Worm (Caenorhabditis elegans) whole organism, L4 larva: ENCODE results near the gene Y61A9LA.7.

ENCODE experiments used
- dpl-1 ChIP-seq: fragments of 150-350 bp; optimal IDR thresholded peaks from 2 replicates; lab custom pipeline; 2014; ENCODE audit warnings: missing biosample characterization, missing genetic modification reagents, missing genetic modification characterization
- mxl-2 ChIP-seq: fragments of 200-800 bp; sonication (Bioruptor generic); conservative IDR thresholded peaks from 2 replicates; pipeline ENCODE4 v1.3.6; 2022; ENCODE audit warnings: missing genetic modification reagents, missing genetic modification characterization, missing compliant biosample characterization

- TF ChIP-seq mxl-2 (GFP tag; lab: Robert Waterston, UW) (no peak), dpl-1 (GFP tag; lab: Kevin White, UChicago) (no peak)
Measured at ce11 chrV:4535736-4536135, 23.9 kb downstream of the Y61A9LA.7 start.
